Fruit fly (Drosophila melanogaster) whole organism, embryonic: ENCODE data around the gene CG12995.

Experiments used
- Asciz ChIP-seq: fragments of 200-800 bp; sonication (Bioruptor generic); optimal IDR thresholded peaks from 2 replicates; lab custom pipeline; 2017; ENCODE audit warnings: missing biosample characterization, mild to moderate bottlenecking, missing genetic modification characterization, missing genetic modification reagents
- BEAF-32 ChIP-seq: fragments of 200-800 bp; sonication (Bioruptor generic); optimal IDR thresholded peaks from 3 replicates; lab custom pipeline; 2017; ENCODE audit warnings: missing biosample characterization, missing genetic modification characterization, mild to moderate bottlenecking, moderate library complexity, missing genetic modification reagents
- Blimp-1 ChIP-seq: fragments of 200-800 bp; sonication (Bioruptor generic); optimal IDR thresholded peaks from 3 replicates; lab custom pipeline; 2018; ENCODE audit warnings: missing biosample characterization, missing genetic modification characterization, mild to moderate bottlenecking, moderate library complexity, missing genetic modification reagents
- CG10147 ChIP-seq: fragments of 200-800 bp; sonication (Bioruptor generic); optimal IDR thresholded peaks from 2 replicates; lab custom pipeline; 2019; ENCODE audit warnings: missing biosample characterization, mild to moderate bottlenecking, missing genetic modification characterization, moderate library complexity
- CG10267 ChIP-seq: fragments of 200-800 bp; sonication (Bioruptor generic); optimal IDR thresholded peaks from 2 replicates; lab custom pipeline; 2018; ENCODE audit warnings: missing biosample characterization, mild to moderate bottlenecking, missing genetic modification characterization, moderate library complexity
- CG12104 ChIP-seq: fragments of 200-800 bp; sonication (Bioruptor generic); optimal IDR thresholded peaks from 3 replicates; lab custom pipeline; 2016; ENCODE audit warnings: missing biosample characterization, missing genetic modification characterization
- CG12744 ChIP-seq: fragments of 200-800 bp; sonication (Bioruptor generic); optimal IDR thresholded peaks from 2 replicates; lab custom pipeline; 2016; ENCODE audit warnings: missing biosample characterization, missing genetic modification characterization
- CG12942 ChIP-seq: fragments of 200-800 bp; sonication (Bioruptor generic); optimal IDR thresholded peaks from 3 replicates; lab custom pipeline; 2016; ENCODE audit warnings: missing biosample characterization, missing genetic modification characterization
- CG13123 ChIP-seq: fragments of 200-800 bp; sonication (Bioruptor generic); optimal IDR thresholded peaks from 2 replicates; lab custom pipeline; 2016; ENCODE audit warnings: missing biosample characterization, missing genetic modification characterization
- CG15269 ChIP-seq: fragments of 200-800 bp; sonication (Bioruptor generic); optimal IDR thresholded peaks from 2 replicates; lab custom pipeline; 2018; ENCODE audit warnings: missing biosample characterization, mild to moderate bottlenecking, missing genetic modification characterization, moderate library complexity
- CG15479 ChIP-seq: fragments of 200-800 bp; sonication (Bioruptor generic); optimal IDR thresholded peaks from 3 replicates; lab custom pipeline; 2019; ENCODE audit warnings: missing biosample characterization, mild to moderate bottlenecking, missing genetic modification characterization, moderate library complexity
- CG15514 ChIP-seq: fragments of 200-800 bp; sonication (Bioruptor generic); optimal IDR thresholded peaks from 3 replicates; lab custom pipeline; 2017; ENCODE audit warnings: missing biosample characterization, missing genetic modification characterization, mild to moderate bottlenecking, moderate library complexity, missing genetic modification reagents
- CG16813 ChIP-seq: fragments of 200-800 bp; sonication (Bioruptor generic); IDR thresholded peaks from 3 replicates; pipeline ENCODE4 v1.3.6; 2022; ENCODE audit warnings: missing biosample characterization, missing genetic modification characterization; ENCODE audit not compliant: partially characterized antibody
- CG16863 ChIP-seq: fragments of 200-800 bp; sonication (Bioruptor generic); optimal IDR thresholded peaks from 3 replicates; lab custom pipeline; 2016; ENCODE audit warnings: missing biosample characterization, missing genetic modification characterization
- CG17328 ChIP-seq: fragments of 200-800 bp; sonication (Bioruptor generic); IDR thresholded peaks from 2 replicates; pipeline ENCODE4 v1.3.6; 2022; ENCODE audit warnings: missing biosample characterization, missing genetic modification characterization
- CG17829 ChIP-seq: fragments of 200-800 bp; optimal IDR thresholded peaks from 2 replicates; lab custom pipeline; 2019; ENCODE audit warnings: missing biosample characterization, mild to moderate bottlenecking, missing genetic modification characterization, moderate library complexity
- CG18619 ChIP-seq: fragments of 200-800 bp; sonication (Bioruptor generic); optimal IDR thresholded peaks from 3 replicates; lab custom pipeline; 2017; ENCODE audit warnings: missing biosample characterization, mild to moderate bottlenecking, missing genetic modification characterization
- CG2116 ChIP-seq: fragments of 200-800 bp; sonication (Bioruptor generic); optimal IDR thresholded peaks from 3 replicates; lab custom pipeline; 2018; ENCODE audit warnings: missing biosample characterization, mild to moderate bottlenecking, missing genetic modification characterization
- CG2712 ChIP-seq: fragments of 200-800 bp; optimal IDR thresholded peaks from 3 replicates; lab custom pipeline; 2019; ENCODE audit warnings: missing biosample characterization, mild to moderate bottlenecking, missing genetic modification characterization, moderate library complexity
- CG30403 ChIP-seq: fragments of 200-800 bp; sonication (Bioruptor generic); optimal IDR thresholded peaks from 3 replicates; lab custom pipeline; 2016; ENCODE audit warnings: missing biosample characterization, missing genetic modification characterization
- CG32532 ChIP-seq: fragments of 200-800 bp; sonication (Bioruptor generic); IDR thresholded peaks from 2 replicates; pipeline ENCODE4 v1.3.6; 2022; ENCODE audit warnings: missing biosample characterization, missing genetic modification characterization
- CG6683 ChIP-seq: fragments of 200-800 bp; sonication (Bioruptor generic); optimal IDR thresholded peaks from 2 replicates; lab custom pipeline; 2017; ENCODE audit warnings: missing biosample characterization, mild to moderate bottlenecking, missing genetic modification characterization, missing genetic modification reagents
- CG8359 ChIP-seq: fragments of 200-800 bp; sonication (Bioruptor generic); optimal IDR thresholded peaks from 2 replicates; lab custom pipeline; 2017; ENCODE audit warnings: missing biosample characterization, mild to moderate bottlenecking, missing genetic modification characterization, borderline replicate concordance
- CG8388 ChIP-seq: fragments of 200-800 bp; sonication (Bioruptor generic); optimal IDR thresholded peaks from 2 replicates; lab custom pipeline; 2019; ENCODE audit warnings: missing biosample characterization, mild to moderate bottlenecking, missing genetic modification characterization, moderate library complexity
- CG9876 ChIP-seq: fragments of 200-800 bp; sonication (Bioruptor generic); optimal IDR thresholded peaks from 2 replicates; lab custom pipeline; 2016; ENCODE audit warnings: missing biosample characterization, missing genetic modification characterization
- CoRest ChIP-seq: fragments of 200-800 bp; sonication (Bioruptor generic); optimal IDR thresholded peaks from 3 replicates; lab custom pipeline; 2018; ENCODE audit warnings: missing biosample characterization, mild to moderate bottlenecking, missing genetic modification characterization, moderate library complexity
- D19B ChIP-seq: fragments of 200-800 bp; sonication (Bioruptor generic); optimal IDR thresholded peaks from 2 replicates; lab custom pipeline; 2017; ENCODE audit warnings: missing biosample characterization, mild to moderate bottlenecking, missing genetic modification characterization
- Dek ChIP-seq: fragments of 200-800 bp; sonication (Bioruptor generic); optimal IDR thresholded peaks from 3 replicates; lab custom pipeline; 2019; ENCODE audit warnings: missing biosample characterization, mild to moderate bottlenecking, missing genetic modification characterization, moderate library complexity
- Dfd ChIP-seq, 2 experiments: fragments of >200 bp; optimal IDR thresholded peaks; 2 replicates each; lab custom pipeline; 2017; ENCODE audit warnings: missing biosample characterization in 2 of 2, missing genetic modification characterization in 2 of 2
- Fer3 ChIP-seq: fragments of 200-800 bp; sonication (Bioruptor generic); optimal IDR thresholded peaks from 2 replicates; lab custom pipeline; 2018; ENCODE audit warnings: missing biosample characterization, mild to moderate bottlenecking, missing genetic modification characterization, moderate library complexity
- Gsc ChIP-seq: fragments of 200-800 bp; sonication (Bioruptor generic); IDR thresholded peaks from 2 replicates; pipeline ENCODE4 v1.3.6; 2022; ENCODE audit warnings: missing biosample characterization, missing genetic modification characterization
- Hey ChIP-seq: fragments of 200-800 bp; sonication (Bioruptor generic); optimal IDR thresholded peaks from 3 replicates; lab custom pipeline; 2018; ENCODE audit warnings: missing biosample characterization, mild to moderate bottlenecking, missing genetic modification characterization
- Lim3 ChIP-seq: fragments of 200-800 bp; sonication (Bioruptor generic); IDR thresholded peaks from 2 replicates; pipeline ENCODE4 v1.3.6; 2022; ENCODE audit warnings: missing biosample characterization, missing genetic modification characterization
- NFAT ChIP-seq: fragments of 200-800 bp; sonication (Bioruptor generic); IDR thresholded peaks from 2 replicates; pipeline ENCODE4 v1.3.6; 2022; ENCODE audit warnings: missing biosample characterization, missing genetic modification characterization
- bab2 ChIP-seq: fragments of 200-800 bp; sonication (Bioruptor generic); optimal IDR thresholded peaks from 2 replicates; lab custom pipeline; 2016; ENCODE audit warnings: missing biosample characterization, missing genetic modification characterization
- corto ChIP-seq: fragments of 200-800 bp; sonication (Bioruptor generic); optimal IDR thresholded peaks from 2 replicates; lab custom pipeline; 2016; ENCODE audit warnings: missing biosample characterization, mild to moderate bottlenecking, missing genetic modification characterization, moderate library complexity
- fru ChIP-seq: fragments of >200 bp; optimal IDR thresholded peaks from 2 replicates; lab custom pipeline; 2017
- gro ChIP-seq: fragments of 200-800 bp; sonication (Bioruptor generic); optimal IDR thresholded peaks from 2 replicates; lab custom pipeline; 2016; ENCODE audit warnings: missing biosample characterization, missing genetic modification characterization
- hb ChIP-seq: fragments of 200-800 bp; sonication (Bioruptor generic); IDR thresholded peaks from 3 replicates; pipeline ENCODE4 v1.3.6; 2022; ENCODE audit warnings: missing biosample characterization, missing genetic modification characterization; ENCODE audit not compliant: partially characterized antibody
- lab ChIP-seq: fragments of 200-800 bp; sonication (Bioruptor generic); optimal IDR thresholded peaks from 3 replicates; lab custom pipeline; 2017; ENCODE audit warnings: missing biosample characterization, missing genetic modification characterization, mild to moderate bottlenecking, moderate library complexity, missing genetic modification reagents
- lbe ChIP-seq: fragments of 200-800 bp; sonication (Bioruptor generic); optimal IDR thresholded peaks from 2 replicates; lab custom pipeline; 2016; ENCODE audit warnings: missing biosample characterization, mild to moderate bottlenecking, missing genetic modification characterization
- mld ChIP-seq: fragments of 200-800 bp; sonication (Bioruptor generic); IDR thresholded peaks from 3 replicates; pipeline ENCODE4 v1.3.6; 2022; ENCODE audit warnings: missing biosample characterization, missing genetic modification characterization; ENCODE audit not compliant: partially characterized antibody
- peb ChIP-seq: fragments of 200-800 bp; sonication (Bioruptor generic); IDR thresholded peaks from 2 replicates; pipeline ENCODE4 v1.3.6; 2022; ENCODE audit warnings: missing biosample characterization, missing genetic modification characterization
- prd ChIP-seq, 3 experiments: fragments of >200 bp in 2 of 3; fragments of 200-800 bp in 1 of 3; sonication (Bioruptor generic) in 1 of 3; optimal IDR thresholded peaks in 2 of 3; IDR thresholded peaks in 1 of 3; 2 replicates in 2 of 3; 3 replicates in 1 of 3; pipeline versions ENCODE4 v1.3.6 to Lab custom; 2017 to 2022; ENCODE audit warnings: missing biosample characterization in 1 of 3, missing genetic modification characterization in 1 of 3
- pum ChIP-seq: fragments of 200-800 bp; sonication (Bioruptor generic); optimal IDR thresholded peaks from 2 replicates; lab custom pipeline; 2016; ENCODE audit warnings: missing biosample characterization, missing genetic modification characterization
- sens ChIP-seq: fragments of 200-800 bp; sonication (Bioruptor generic); peaks from one replicate; lab custom pipeline; 2016; ENCODE audit warnings: missing biosample characterization, missing genetic modification characterization
- sna ChIP-seq: fragments of 200-800 bp; sonication (Bioruptor generic); IDR thresholded peaks from 2 replicates; pipeline ENCODE4 v1.3.6; 2022; ENCODE audit warnings: missing biosample characterization, missing genetic modification characterization; ENCODE audit not compliant: partially characterized antibody
- tio ChIP-seq: fragments of 200-800 bp; sonication (Bioruptor generic); optimal IDR thresholded peaks from 2 replicates; lab custom pipeline; 2017; ENCODE audit warnings: missing biosample characterization, missing genetic modification characterization, inconsistent platforms
- unpg ChIP-seq: fragments of 200-800 bp; sonication (Bioruptor generic); optimal IDR thresholded peaks from 3 replicates; lab custom pipeline; 2018; ENCODE audit warnings: missing biosample characterization, mild to moderate bottlenecking, missing genetic modification characterization, moderate library complexity

Gene CG12995

dm6 chrX:17229475-17230169 lies 19.8 kb upstream of the CG12995 start (continued):
- no peak for TF ChIP-seq CG12104 (GFP tag; lab: Kevin White, UChicago)
- peak; percentile 30 for TF ChIP-seq bab2 (GFP tag; lab: Kevin White, UChicago)
- TF ChIP-seq corto (GFP tag; lab: Kevin White, UChicago): no peak
- TF ChIP-seq CG12942 (GFP tag; lab: Kevin White, UChicago): no peak
- TF ChIP-seq CG17829: no peak
- no peak for TF ChIP-seq BEAF-32 (GFP tag; lab: Kevin White, UChicago)
- TF ChIP-seq Hey (tag; lab: Kevin White, UChicago): no peak
- TF ChIP-seq Fer3 (tag; lab: Kevin White, UChicago): no peak
- peak; percentile 76 for TF ChIP-seq sens (GFP tag; lab: Kevin White, UChicago)
- no peak for TF ChIP-seq Lim3 (GFP tag; lab: Robert Waterston, UW)
- peak; percentile 27 for TF ChIP-seq CG9876 (GFP tag; lab: Kevin White, UChicago)
- TF ChIP-seq sna (GFP tag; lab: Robert Waterston, UW): no peak
- no peak for TF ChIP-seq NFAT
- TF ChIP-seq Dek (tag; lab: Kevin White, UChicago): no peak
- TF ChIP-seq CG8388 (GFP tag; lab: Kevin White, UChicago): no peak
- TF ChIP-seq prd (optimal IDR thresholded peaks at IDR 0.05; lab: Kevin White, UChicago): no peak
- no peak for TF ChIP-seq prd (GFP tag; IDR thresholded peaks at IDR 0.05; lab: Robert Waterston, UW)
- TF ChIP-seq CG13123 (GFP tag; lab: Kevin White, UChicago): no peak
- no peak for TF ChIP-seq CG6683 (GFP tag; lab: Kevin White, UChicago)
- TF ChIP-seq CG15479 (GFP tag; lab: Kevin White, UChicago): no peak
- TF ChIP-seq CG10147 (GFP tag; lab: Kevin White, UChicago): no peak
- peak; percentile 30 for TF ChIP-seq CG30403 (GFP tag; lab: Kevin White, UChicago)
- TF ChIP-seq gro (GFP tag; lab: Kevin White, UChicago): no peak
- 0 out of 2 replicates have a peak, but pooled peaks have one; percentile 33 for TF ChIP-seq CG17328
- no peak for TF ChIP-seq fru
- TF ChIP-seq CoRest (tag; lab: Kevin White, UChicago): peak; percentile 50
- no peak for TF ChIP-seq tio (GFP tag; lab: Kevin White, UChicago)
- TF ChIP-seq Gsc (GFP tag; lab: Robert Waterston, UW): no peak
- no peak for TF ChIP-seq Dfd (GFP tag; optimal IDR thresholded peaks at IDR 0.05; lab: Kevin White, UChicago)
- no peak for TF ChIP-seq CG16863 (GFP tag; lab: Kevin White, UChicago)
- TF ChIP-seq D19B: no peak
- TF ChIP-seq peb (GFP tag; lab: Robert Waterston, UW): no peak
- no peak for TF ChIP-seq CG12744 (GFP tag; lab: Kevin White, UChicago)
- TF ChIP-seq unpg (GFP tag; lab: Kevin White, UChicago): peak; percentile 53
- TF ChIP-seq Blimp-1: peak; percentile 100
- no peak for TF ChIP-seq lab (GFP tag; lab: Kevin White, UChicago)
- TF ChIP-seq CG16813 (GFP tag; lab: Robert Waterston, UW): no peak
- no peak for TF ChIP-seq CG15269 (tag; lab: Kevin White, UChicago)
- TF ChIP-seq CG2712 (tag; lab: Kevin White, UChicago): no peak
- TF ChIP-seq hb (GFP tag; lab: Robert Waterston, UW): no peak
- TF ChIP-seq pum (GFP tag; lab: Kevin White, UChicago): peak; percentile 17
- no peak for TF ChIP-seq CG10267
- no peak for TF ChIP-seq CG2116 (GFP tag; lab: Kevin White, UChicago)
- TF ChIP-seq CG15514 (GFP tag; lab: Kevin White, UChicago): no peak
- no peak for TF ChIP-seq CG8359 (GFP tag; lab: Kevin White, UChicago)
- no peak for TF ChIP-seq Asciz
- no peak for TF ChIP-seq CG32532
- TF ChIP-seq CG18619 (GFP tag; lab: Kevin White, UChicago): no peak
- TF ChIP-seq mld (GFP tag; lab: Robert Waterston, UW): no peak
- no peak for TF ChIP-seq lbe (GFP tag; lab: Kevin White, UChicago)
